Fruit fly (Drosophila melanogaster): ENCODE results near the gene CG7423.
A peak's percentile ranks its signal among the peaks of the same experiment; 100 is the strongest.

Gene CG7423

DNA sequence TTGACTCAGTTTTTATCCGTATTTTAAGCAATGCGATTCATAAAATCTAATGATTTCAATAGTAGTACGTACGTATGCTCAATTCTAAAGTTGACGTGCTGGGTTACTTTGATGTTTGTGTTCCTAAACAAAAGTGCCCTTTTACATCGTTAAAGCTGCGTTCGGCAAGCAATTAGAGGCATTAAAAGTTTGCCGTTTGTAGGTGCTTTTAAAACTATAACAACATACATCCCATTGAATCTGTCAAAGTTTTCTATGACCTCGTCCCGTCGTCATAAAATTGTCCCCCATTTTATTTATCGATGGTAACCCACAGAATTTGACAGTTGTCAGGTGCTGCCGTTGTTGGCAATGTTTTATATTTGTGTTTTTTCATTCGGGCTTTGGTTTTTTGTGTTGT lies at the start of gene CG7423:
Gene CG7423, minus strand, starts transcription at position 101 of the 400 bp plus-strand sequence.
- no peak for TF ChIP-seq CG34367 (tag; optimal IDR thresholded peaks at IDR 0.05)
- no peak for TF ChIP-seq EcR (GFP tag; optimal IDR thresholded peaks at IDR 0.05)
- no peak for TF ChIP-seq CG8159 (tag; optimal IDR thresholded peaks at IDR 0.05)
- no peak for TF ChIP-seq CG32121 (GFP tag; IDR thresholded peaks at IDR 0.05)
- no peak for TF ChIP-seq Pif1A (GFP tag; optimal IDR thresholded peaks at IDR 0.05)
- no peak for TF ChIP-seq CG9948 (tag; optimal IDR thresholded peaks at IDR 0.05)
- no peak for TF ChIP-seq CG17806 (tag; optimal IDR thresholded peaks at IDR 0.05)
- no peak for TF ChIP-seq CG15710 (tag; optimal IDR thresholded peaks at IDR 0.05)
- TF ChIP-seq D1 (tag; optimal IDR thresholded peaks at IDR 0.05), result no peak
- no peak for TF ChIP-seq Snoo (tag; optimal IDR thresholded peaks at IDR 0.05)
- no peak for TF ChIP-seq CG13204 (GFP tag; optimal IDR thresholded peaks at IDR 0.05)
- TF ChIP-seq CG14655 (GFP tag; optimal IDR thresholded peaks at IDR 0.05), result no peak
- no peak for TF ChIP-seq CG10348 (GFP tag; IDR thresholded peaks at IDR 0.05)
- TF ChIP-seq CG12605 (GFP tag; IDR thresholded peaks at IDR 0.05), result no peak
- no peak for TF ChIP-seq gl (tag; optimal IDR thresholded peaks at IDR 0.05)
- no peak for TF ChIP-seq CG8301 (tag; optimal IDR thresholded peaks at IDR 0.05)
- no peak for TF ChIP-seq rn (GFP tag; IDR thresholded peaks at IDR 0.05)
- TF ChIP-seq Ets98B (GFP tag; IDR thresholded peaks at IDR 0.05), result no peak
- TF ChIP-seq CG4496 (GFP tag; IDR thresholded peaks at IDR 0.05), result no peak

DNA sequence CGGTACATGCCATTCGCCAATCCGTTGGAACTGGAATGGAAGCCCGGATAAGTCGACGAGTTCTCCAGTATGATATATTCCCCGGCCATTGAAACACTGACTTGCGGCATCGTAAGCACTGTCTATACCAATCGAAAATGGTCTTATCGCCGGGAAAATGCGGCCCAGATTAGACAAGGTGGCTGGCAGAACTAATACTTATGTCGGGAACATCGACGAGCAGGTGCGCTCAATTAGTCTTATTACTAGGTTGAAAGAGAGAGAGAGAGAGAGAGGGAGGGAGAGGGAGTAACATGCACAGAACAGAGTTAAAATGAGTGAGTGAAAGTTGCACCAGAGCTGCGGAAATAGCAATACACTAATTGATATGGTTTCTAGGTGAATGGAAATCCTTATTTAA lies 44.1 kb upstream of the CG7423 start, which contains the start of gene tgy:
Gene tgy, minus strand, starts transcription at position 101 of the 400 bp plus-strand sequence.
- TF ChIP-seq CG12605 (GFP tag; IDR thresholded peaks at IDR 0.05) (no peak), EcR (GFP tag; optimal IDR thresholded peaks at IDR 0.05) (no peak), CG32121 (GFP tag; IDR thresholded peaks at IDR 0.05) (no peak), CG10348 (GFP tag; IDR thresholded peaks at IDR 0.05) (no peak), CG15710 (tag; optimal IDR thresholded peaks at IDR 0.05) (no peak), fd96Ca (GFP tag; IDR thresholded peaks at IDR 0.05) (no peak), Pif1A (GFP tag; optimal IDR thresholded peaks at IDR 0.05) (no peak), CG9948 (tag; optimal IDR thresholded peaks at IDR 0.05) (no peak), D1 (tag; optimal IDR thresholded peaks at IDR 0.05) (no peak), rn (GFP tag; IDR thresholded peaks at IDR 0.05) (no peak), CG8159 (tag; optimal IDR thresholded peaks at IDR 0.05) (no peak), CG4496 (GFP tag; IDR thresholded peaks at IDR 0.05) (no peak), Ets98B (GFP tag; IDR thresholded peaks at IDR 0.05) (no peak), CG8301 (tag; optimal IDR thresholded peaks at IDR 0.05) (no peak)

DNA sequence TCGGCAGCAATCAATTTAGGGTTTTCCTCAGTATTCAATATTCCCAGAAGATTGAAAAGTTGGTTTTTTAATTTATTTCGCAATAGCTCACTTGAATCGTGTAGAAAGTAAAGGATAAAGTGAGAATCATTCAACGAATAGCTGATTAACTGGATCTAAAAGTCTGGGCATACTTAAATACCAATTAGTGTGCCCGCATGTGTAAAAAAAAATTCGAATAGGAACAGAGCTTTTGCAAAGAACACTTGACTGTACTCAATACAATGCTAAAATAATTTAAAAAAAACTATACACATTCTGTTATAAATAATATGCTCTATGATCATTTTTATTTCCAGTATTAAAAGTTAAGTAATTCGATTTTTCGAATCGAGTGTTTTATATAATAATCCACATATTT lies 41.2 kb upstream of the CG7423 start, which contains the start of gene CG15882:
Gene CG15882, minus strand, starts transcription at position 101 of the 400 bp plus-strand sequence.
- TF ChIP-seq CG10348 (GFP tag; IDR thresholded peaks at IDR 0.05), result no peak

DNA sequence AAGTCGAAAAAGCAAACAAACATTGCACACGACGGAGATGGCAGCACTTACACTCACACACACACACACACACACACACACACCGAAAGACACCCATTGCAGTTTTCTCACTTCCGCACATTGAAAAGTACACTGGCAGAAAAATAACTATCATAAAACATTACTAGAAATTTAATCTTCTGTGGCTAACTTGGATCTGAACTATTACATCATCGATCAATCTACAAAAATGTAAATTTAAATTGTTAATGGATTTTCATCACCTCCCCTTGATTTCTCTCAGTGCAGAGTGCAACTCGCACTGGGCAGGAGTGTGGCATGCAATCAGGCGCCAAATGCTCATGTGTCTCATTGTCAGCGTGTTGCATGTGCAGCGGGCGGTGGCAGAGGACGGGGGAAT lies 37.3 kb upstream of the CG7423 start:
- TF ChIP-seq EcR (GFP tag; optimal IDR thresholded peaks at IDR 0.05) (no peak), CG14655 (GFP tag; optimal IDR thresholded peaks at IDR 0.05) (peak; percentile 41), CG8159 (tag; optimal IDR thresholded peaks at IDR 0.05) (peak; percentile 13), CG32121 (GFP tag; IDR thresholded peaks at IDR 0.05) (peak; percentile 32; the same call in 1 of the 2 replicates), CG15710 (tag; optimal IDR thresholded peaks at IDR 0.05) (peak; percentile 9), fd96Ca (GFP tag; IDR thresholded peaks at IDR 0.05) (peak; percentile 54; the same call in 1 of the 3 replicates), CG8301 (tag; optimal IDR thresholded peaks at IDR 0.05) (peak; percentile 33), CG10348 (GFP tag; IDR thresholded peaks at IDR 0.05) (no peak), Pif1A (GFP tag; optimal IDR thresholded peaks at IDR 0.05) (peak; percentile 20), CG17806 (tag; optimal IDR thresholded peaks at IDR 0.05) (peak; percentile 31), CG4496 (GFP tag; IDR thresholded peaks at IDR 0.05) (peak; percentile 62; the same call in 1 of the 3 replicates)

DNA sequence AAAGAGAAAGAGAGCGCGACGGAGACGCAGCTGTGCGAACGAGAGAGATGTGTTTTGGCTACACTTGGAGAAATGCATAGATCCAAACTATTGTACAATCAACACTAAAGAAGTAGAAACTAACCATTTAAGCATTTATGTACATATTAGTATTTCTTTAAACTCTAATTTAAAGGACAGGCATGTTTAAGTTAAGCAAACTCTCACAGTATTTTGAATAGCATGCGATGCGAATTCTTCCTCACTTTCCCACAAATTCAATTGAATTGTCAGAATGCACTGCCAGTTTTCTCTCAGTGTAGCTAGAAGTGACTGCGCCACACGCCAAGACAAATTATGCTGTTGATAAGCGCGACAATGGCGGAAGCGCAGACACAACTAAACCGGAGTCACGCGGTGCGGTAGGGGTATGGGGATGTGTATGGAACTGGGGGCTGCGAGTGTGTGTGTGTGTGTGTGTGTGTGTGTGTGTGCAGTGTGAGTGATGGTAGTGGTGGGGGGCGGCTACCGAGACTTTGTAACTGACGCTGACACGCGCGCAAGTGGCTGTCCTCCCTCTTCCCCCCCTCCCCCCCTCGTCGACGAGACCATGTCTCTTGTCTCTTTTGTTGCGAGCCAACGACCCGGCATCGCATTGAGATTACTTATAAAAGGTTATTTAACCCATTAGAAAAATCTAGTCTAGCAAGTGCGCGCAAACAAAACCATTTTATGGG lies 23.9 kb upstream of the CG7423 start:
- TF ChIP-seq CG10348 (GFP tag; IDR thresholded peaks at IDR 0.05) (no peak), CG8301 (tag; optimal IDR thresholded peaks at IDR 0.05) (peak; percentile 65), fd96Ca (GFP tag; IDR thresholded peaks at IDR 0.05) (peak; percentile 50; the same call in 1 of the 3 replicates), CG12605 (GFP tag; IDR thresholded peaks at IDR 0.05) (no peak), CG32121 (GFP tag; IDR thresholded peaks at IDR 0.05) (no peak), Pif1B (GFP tag; optimal IDR thresholded peaks at IDR 0.05) (no peak), CG4496 (GFP tag; IDR thresholded peaks at IDR 0.05) (no peak), EcR (GFP tag; optimal IDR thresholded peaks at IDR 0.05) (no peak), CG14655 (GFP tag; optimal IDR thresholded peaks at IDR 0.05) (peak; percentile 70), gl (tag; optimal IDR thresholded peaks at IDR 0.05) (no peak), Pif1A (GFP tag; optimal IDR thresholded peaks at IDR 0.05) (peak; percentile 9), CG34367 (tag; optimal IDR thresholded peaks at IDR 0.05) (peak; percentile 15), D1 (tag; optimal IDR thresholded peaks at IDR 0.05) (no peak), CG8159 (tag; optimal IDR thresholded peaks at IDR 0.05) (peak; percentile 41), CG13204 (GFP tag; optimal IDR thresholded peaks at IDR 0.05) (no peak), rn (GFP tag; IDR thresholded peaks at IDR 0.05) (peak; percentile 9; the same call in 1 of the 2 replicates), CG9948 (tag; optimal IDR thresholded peaks at IDR 0.05) (peak; percentile 41), CG17806 (tag; optimal IDR thresholded peaks at IDR 0.05) (no peak), CG15710 (tag; optimal IDR thresholded peaks at IDR 0.05) (peak; percentile 30), Ets98B (GFP tag; IDR thresholded peaks at IDR 0.05) (no peak), Snoo (tag; optimal IDR thresholded peaks at IDR 0.05) (no peak)

DNA sequence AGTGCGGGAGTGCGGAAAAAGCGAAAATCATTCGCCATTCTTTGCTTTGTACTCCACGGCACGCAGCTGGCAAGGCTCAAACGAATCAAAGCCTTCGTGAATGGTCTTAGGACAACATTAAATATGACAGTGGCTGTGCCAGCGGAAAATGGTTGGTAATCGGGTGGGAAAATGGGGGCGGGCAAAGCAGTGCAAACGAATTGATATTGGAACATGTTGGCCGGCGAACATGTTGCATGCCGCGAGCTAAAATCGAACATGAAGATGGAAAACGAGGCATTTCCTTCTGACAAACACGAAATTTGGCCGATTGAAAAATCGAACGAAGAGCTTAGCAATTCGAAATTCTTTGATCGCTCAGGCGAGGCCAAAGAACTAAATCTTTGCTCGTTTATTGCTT lies 13.1 kb upstream of the CG7423 start:
- TF ChIP-seq D1 (tag; optimal IDR thresholded peaks at IDR 0.05) (no peak), CG14655 (GFP tag; optimal IDR thresholded peaks at IDR 0.05) (no peak), Pif1B (GFP tag; optimal IDR thresholded peaks at IDR 0.05) (no peak), CG13204 (GFP tag; optimal IDR thresholded peaks at IDR 0.05) (no peak), rn (GFP tag; IDR thresholded peaks at IDR 0.05) (no peak), CG34367 (tag; optimal IDR thresholded peaks at IDR 0.05) (no peak), CG8159 (tag; optimal IDR thresholded peaks at IDR 0.05) (no peak), Ets98B (GFP tag; IDR thresholded peaks at IDR 0.05) (no peak), CG32121 (GFP tag; IDR thresholded peaks at IDR 0.05) (no peak), fd96Ca (GFP tag; IDR thresholded peaks at IDR 0.05) (no peak)

Measured in whole organism, pupa.